Fruit fly (Drosophila melanogaster) whole organism, embryonic: Measurements from ENCODE around the gene Kaz-m1.

Source experiments
- Asciz ChIP-seq: fragments of 200-800 bp; sonication (Bioruptor generic); optimal IDR thresholded peaks from 2 replicates; lab custom pipeline; 2017; ENCODE audit warnings: missing biosample characterization, mild to moderate bottlenecking, missing genetic modification characterization, missing genetic modification reagents
- Atf6 ChIP-seq: fragments of 200-800 bp; sonication (Bioruptor generic); IDR thresholded peaks from 2 replicates; pipeline ENCODE4 v1.3.6; 2022; ENCODE audit warnings: missing biosample characterization, missing genetic modification characterization
- CG1024 ChIP-seq: fragments of 200-800 bp; sonication (Bioruptor generic); IDR thresholded peaks from 2 replicates; pipeline ENCODE4 v1.3.6; 2022; ENCODE audit warnings: missing biosample characterization, missing genetic modification characterization
- CG11247 ChIP-seq: fragments of 200-800 bp; sonication (Bioruptor generic); IDR thresholded peaks from 2 replicates; pipeline ENCODE4 v1.3.6; 2022; ENCODE audit warnings: missing biosample characterization, missing genetic modification characterization
- CG11398 ChIP-seq: fragments of 200-800 bp; sonication (Bioruptor generic); optimal IDR thresholded peaks from 2 replicates; lab custom pipeline; 2016; ENCODE audit warnings: missing biosample characterization, missing genetic modification characterization
- CG12769 ChIP-seq: fragments of 200-800 bp; sonication (Bioruptor generic); optimal IDR thresholded peaks from 2 replicates; lab custom pipeline; 2019; ENCODE audit warnings: missing biosample characterization, mild to moderate bottlenecking, missing genetic modification characterization, moderate library complexity
- CG16863 ChIP-seq: fragments of 200-800 bp; sonication (Bioruptor generic); optimal IDR thresholded peaks from 3 replicates; lab custom pipeline; 2016; ENCODE audit warnings: missing biosample characterization, missing genetic modification characterization
- CG18476 ChIP-seq: fragments of 200-800 bp; sonication (Bioruptor generic); optimal IDR thresholded peaks from 2 replicates; lab custom pipeline; 2016; ENCODE audit warnings: missing biosample characterization, mild to moderate bottlenecking, missing genetic modification characterization
- CG2120 ChIP-seq: fragments of 200-800 bp; sonication (Bioruptor generic); optimal IDR thresholded peaks from 3 replicates; lab custom pipeline; 2016; ENCODE audit warnings: missing biosample characterization, missing genetic modification characterization
- CG2875 ChIP-seq: fragments of 200-800 bp; sonication (Bioruptor generic); optimal IDR thresholded peaks from 2 replicates; lab custom pipeline; 2017; ENCODE audit warnings: missing biosample characterization, mild to moderate bottlenecking, missing genetic modification characterization, missing genetic modification reagents
- CG31224 ChIP-seq: fragments of 200-800 bp; sonication (Bioruptor generic); IDR thresholded peaks from 2 replicates; pipeline ENCODE4 v1.3.6; 2022; ENCODE audit warnings: missing biosample characterization, missing genetic modification characterization
- CG4730 ChIP-seq: fragments of 200-800 bp; sonication (Bioruptor generic); IDR thresholded peaks from 2 replicates; pipeline ENCODE4 v1.3.6; 2022; ENCODE audit warnings: missing biosample characterization, missing genetic modification characterization
- CG6175 ChIP-seq: fragments of 200-800 bp; sonication (Bioruptor generic); IDR thresholded peaks from 3 replicates; pipeline ENCODE4 v1.3.6; 2022; ENCODE audit warnings: missing biosample characterization, missing genetic modification characterization
- CG6813 ChIP-seq: fragments of 200-800 bp; sonication (Bioruptor generic); optimal IDR thresholded peaks from 2 replicates; lab custom pipeline; 2017; ENCODE audit warnings: missing biosample characterization, missing genetic modification characterization, mild to moderate bottlenecking, moderate library complexity, missing genetic modification reagents
- CG6854 ChIP-seq: fragments of 200-800 bp; sonication (Bioruptor generic); optimal IDR thresholded peaks from 3 replicates; lab custom pipeline; 2017; ENCODE audit warnings: missing biosample characterization, mild to moderate bottlenecking, missing genetic modification characterization
- CG8290 ChIP-seq, 3 experiments: fragments of 200-800 bp; sonication (Bioruptor generic); optimal IDR thresholded peaks; 2 replicates each; lab custom pipeline; 2016 to 2019; ENCODE audit warnings: missing biosample characterization in 3 of 3, missing genetic modification characterization in 3 of 3, mild to moderate bottlenecking in 2 of 3, moderate library complexity in 1 of 3
- CG8765 ChIP-seq: fragments of 200-800 bp; sonication (Bioruptor generic); IDR thresholded peaks from 2 replicates; pipeline ENCODE4 v1.3.6; 2022; ENCODE audit warnings: missing biosample characterization, missing genetic modification characterization
- Chrac-16 ChIP-seq: fragments of 200-800 bp; sonication (Bioruptor generic); optimal IDR thresholded peaks from 3 replicates; lab custom pipeline; 2016; ENCODE audit warnings: missing biosample characterization, missing genetic modification characterization
- CkIIα-i1 ChIP-seq: fragments of 200-800 bp; sonication (Bioruptor generic); IDR thresholded peaks from 2 replicates; pipeline ENCODE4 v1.3.6; 2022; ENCODE audit warnings: missing biosample characterization, missing genetic modification characterization
- Deaf1 ChIP-seq: fragments of 200-800 bp; optimal IDR thresholded peaks from 3 replicates; lab custom pipeline; 2019; ENCODE audit warnings: missing biosample characterization, mild to moderate bottlenecking, missing genetic modification characterization, moderate library complexity
- Hey ChIP-seq: fragments of 200-800 bp; sonication (Bioruptor generic); optimal IDR thresholded peaks from 3 replicates; lab custom pipeline; 2018; ENCODE audit warnings: missing biosample characterization, mild to moderate bottlenecking, missing genetic modification characterization
- Jarid2 ChIP-seq: fragments of 200-800 bp; sonication (Bioruptor generic); optimal IDR thresholded peaks from 3 replicates; lab custom pipeline; 2017; ENCODE audit warnings: mild to moderate bottlenecking, missing biosample characterization, missing genetic modification reagents, missing genetic modification characterization
- Lim3 ChIP-seq: fragments of 200-800 bp; sonication (Bioruptor generic); IDR thresholded peaks from 2 replicates; pipeline ENCODE4 v1.3.6; 2022; ENCODE audit warnings: missing biosample characterization, missing genetic modification characterization
- Nf-YA ChIP-seq: fragments of 200-800 bp; sonication (Bioruptor generic); IDR thresholded peaks from 2 replicates; pipeline ENCODE4 v1.3.6; 2022; ENCODE audit warnings: missing biosample characterization, missing genetic modification characterization
- Ravus ChIP-seq: fragments of 200-800 bp; sonication (Bioruptor generic); IDR thresholded peaks from 2 replicates; pipeline ENCODE4 v1.3.6; 2022; ENCODE audit warnings: missing biosample characterization, missing genetic modification characterization
- Rx ChIP-seq: fragments of 200-800 bp; sonication (Bioruptor generic); IDR thresholded peaks from 2 replicates; pipeline ENCODE4 v1.3.6; 2022; ENCODE audit warnings: missing biosample characterization, missing genetic modification characterization
- Spps ChIP-seq: fragments of 200-800 bp; sonication (Bioruptor generic); optimal IDR thresholded peaks from 2 replicates; lab custom pipeline; 2018; ENCODE audit warnings: missing biosample characterization, mild to moderate bottlenecking, missing genetic modification characterization
- ab ChIP-seq: fragments of 200-800 bp; sonication (Bioruptor generic); optimal IDR thresholded peaks from 2 replicates; lab custom pipeline; 2016; ENCODE audit warnings: missing biosample characterization, missing genetic modification characterization
- bbx ChIP-seq: fragments of 200-800 bp; sonication (Bioruptor generic); IDR thresholded peaks from 2 replicates; pipeline ENCODE4 v1.3.6; 2022; ENCODE audit warnings: missing biosample characterization, missing genetic modification characterization; ENCODE audit not compliant: partially characterized antibody
- bowl ChIP-seq: fragments of 200-800 bp; sonication (Bioruptor generic); IDR thresholded peaks from 2 replicates; pipeline ENCODE4 v1.3.6; 2022; ENCODE audit warnings: missing biosample characterization, missing genetic modification characterization
- caup ChIP-seq: fragments of 200-800 bp; sonication (Bioruptor generic); optimal IDR thresholded peaks from 3 replicates; lab custom pipeline; 2017; ENCODE audit warnings: missing biosample characterization, mild to moderate bottlenecking, missing genetic modification characterization, moderate library complexity; ENCODE audit not compliant: severe bottlenecking
- chinmo ChIP-seq: fragments of 200-800 bp; sonication (Bioruptor generic); IDR thresholded peaks from 4 replicates; pipeline ENCODE4 v1.3.6; 2022; ENCODE audit warnings: missing biosample characterization, missing genetic modification characterization; ENCODE audit not compliant: partially characterized antibody
- chm ChIP-seq: fragments of 200-800 bp; sonication (Bioruptor generic); IDR thresholded peaks from 2 replicates; pipeline ENCODE4 v1.3.6; 2022; ENCODE audit warnings: missing biosample characterization, missing genetic modification characterization
- chn ChIP-seq: fragments of 200-800 bp; sonication (Bioruptor generic); optimal IDR thresholded peaks from 2 replicates; lab custom pipeline; 2016; ENCODE audit warnings: missing biosample characterization, missing genetic modification characterization
- crc ChIP-seq: fragments of 200-800 bp; sonication (Bioruptor generic); optimal IDR thresholded peaks from 2 replicates; lab custom pipeline; 2016; ENCODE audit warnings: missing biosample characterization, missing genetic modification characterization
- crp ChIP-seq, 2 experiments: fragments of 200-800 bp; sonication (Bioruptor generic); optimal IDR thresholded peaks; 2 replicates in 1 of 2; 3 replicates in 1 of 2; lab custom pipeline; 2017; ENCODE audit warnings: missing biosample characterization in 2 of 2, missing genetic modification characterization in 2 of 2, mild to moderate bottlenecking in 1 of 2, moderate library complexity in 1 of 2
- emc ChIP-seq: fragments of 200-800 bp; sonication (Bioruptor generic); optimal IDR thresholded peaks from 2 replicates; lab custom pipeline; 2016; ENCODE audit warnings: missing biosample characterization, missing genetic modification characterization
- fu2 ChIP-seq: fragments of 200-800 bp; sonication (Bioruptor generic); optimal IDR thresholded peaks from 2 replicates; lab custom pipeline; 2016; ENCODE audit warnings: missing biosample characterization, missing genetic modification characterization
- gfzf ChIP-seq: fragments of 200-800 bp; sonication (Bioruptor generic); optimal IDR thresholded peaks from 2 replicates; lab custom pipeline; 2016; ENCODE audit warnings: missing biosample characterization, mild to moderate bottlenecking, missing genetic modification characterization, moderate library complexity
- grau ChIP-seq: fragments of 200-800 bp; optimal IDR thresholded peaks from 3 replicates; lab custom pipeline; 2019; ENCODE audit warnings: missing biosample characterization, mild to moderate bottlenecking, missing genetic modification characterization, moderate library complexity
- knrl ChIP-seq: fragments of 200-800 bp; sonication (Bioruptor generic); IDR thresholded peaks from 3 replicates; pipeline ENCODE4 v1.3.6; 2022; ENCODE audit warnings: missing biosample characterization, missing genetic modification characterization; ENCODE audit not compliant: partially characterized antibody
- lola ChIP-seq, 3 experiments: fragments of >200 bp in 2 of 3; fragments of 200-800 bp in 1 of 3; sonication (Bioruptor generic) in 1 of 3; optimal IDR thresholded peaks; 2 replicates each; lab custom pipeline; 2017 to 2019; ENCODE audit warnings: missing biosample characterization in 3 of 3, missing genetic modification characterization in 3 of 3, mild to moderate bottlenecking in 1 of 3, moderate library complexity in 1 of 3
- onecut ChIP-seq: fragments of 200-800 bp; sonication (Bioruptor generic); IDR thresholded peaks from 2 replicates; pipeline ENCODE4 v1.3.6; 2022; ENCODE audit warnings: missing biosample characterization, missing genetic modification characterization
- org-1 ChIP-seq: fragments of 200-800 bp; sonication (Bioruptor generic); optimal IDR thresholded peaks from 2 replicates; lab custom pipeline; 2017; ENCODE audit warnings: missing biosample characterization, missing genetic modification characterization
- pzg ChIP-seq: fragments of 200-800 bp; sonication (Bioruptor generic); optimal IDR thresholded peaks from 3 replicates; lab custom pipeline; 2018; ENCODE audit warnings: missing biosample characterization, mild to moderate bottlenecking, missing genetic modification characterization, moderate library complexity
- run ChIP-seq: fragments of 200-800 bp; sonication (Bioruptor generic); optimal IDR thresholded peaks from 3 replicates; lab custom pipeline; 2018; ENCODE audit warnings: missing biosample characterization, mild to moderate bottlenecking, missing genetic modification characterization
- schlank ChIP-seq: fragments of 200-800 bp; sonication (Bioruptor generic); optimal IDR thresholded peaks from 2 replicates; lab custom pipeline; 2018; ENCODE audit warnings: missing biosample characterization, mild to moderate bottlenecking, missing genetic modification characterization
- tll ChIP-seq, 2 experiments: fragments of 200-800 bp in 1 of 2; fragments of >200 bp in 1 of 2; sonication (Bioruptor generic) in 1 of 2; optimal IDR thresholded peaks; 2 replicates each; lab custom pipeline; 2017 to 2019; ENCODE audit warnings: missing biosample characterization in 2 of 2, missing genetic modification characterization in 2 of 2, mild to moderate bottlenecking in 1 of 2, moderate library complexity in 1 of 2
- trh ChIP-seq: fragments of 200-800 bp; sonication (Bioruptor generic); optimal IDR thresholded peaks from 2 replicates; lab custom pipeline; 2016; ENCODE audit warnings: missing biosample characterization, missing genetic modification characterization
- zfh1 ChIP-seq: fragments of 200-800 bp; sonication (Bioruptor generic); IDR thresholded peaks from 3 replicates; pipeline ENCODE4 v1.3.6; 2022; ENCODE audit warnings: missing biosample characterization, missing genetic modification characterization

Gene Kaz-m1

DNA sequence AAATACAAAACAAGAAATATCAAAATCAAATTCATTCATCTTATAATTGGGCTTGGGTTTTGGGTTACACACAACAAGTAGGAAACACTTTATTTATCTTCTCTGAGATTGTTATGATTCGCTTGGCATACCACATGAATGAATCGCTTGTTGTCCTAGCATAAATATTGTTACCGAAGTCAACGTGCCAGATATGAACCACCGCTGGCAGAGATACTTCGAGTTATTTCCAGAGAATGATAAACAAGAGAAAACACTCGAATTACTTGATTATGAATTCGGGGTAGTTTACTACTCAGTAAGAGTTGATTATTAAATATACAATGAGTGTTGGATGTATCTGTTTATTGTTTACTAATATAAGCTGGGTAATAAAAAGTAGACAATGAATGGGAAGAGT, 3.0 kb upstream of the Kaz-m1 start (continued):
- TF ChIP-seq zfh1 (no peak), CG18476 (GFP tag; lab: Kevin White, UChicago) (no peak), run (no peak), trh (GFP tag; lab: Kevin White, UChicago) (no peak), grau (tag; lab: Kevin White, UChicago) (peak; percentile 5), CkIIα-i1 (GFP tag; lab: Robert Waterston, UW) (no peak), CG8765 (GFP tag; lab: Robert Waterston, UW) (no peak), crp (GFP tag; optimal IDR thresholded peaks at IDR 0.05; lab: Kevin White, UChicago) (no peak), Hey (tag; lab: Kevin White, UChicago) (peak; percentile 31), chinmo (GFP tag; lab: Robert Waterston, UW) (no peak), caup (peak; percentile 39), org-1 (GFP tag; lab: Kevin White, UChicago) (no peak), Asciz (GFP tag; lab: Kevin White, UChicago) (peak; percentile 44), bbx (GFP tag; lab: Robert Waterston, UW) (no peak), Ravus (no peak), chn (GFP tag; lab: Kevin White, UChicago) (no peak), bowl (GFP tag; lab: Robert Waterston, UW) (no peak), CG8290 (GFP tag; optimal IDR thresholded peaks at IDR 0.05; lab: Kevin White, UChicago) (peak; percentile 41), CG8290 (tag; optimal IDR thresholded peaks at IDR 0.05; lab: Kevin White, UChicago) (peak; percentile 44 to 58), gfzf (no peak), tll (GFP tag; optimal IDR thresholded peaks at IDR 0.05; lab: Kevin White, UChicago) (no peak), Nf-YA (GFP tag; lab: Robert Waterston, UW) (no peak), schlank (tag; lab: Kevin White, UChicago) (no peak), CG16863 (GFP tag; lab: Kevin White, UChicago) (no peak), crc (GFP tag; lab: Kevin White, UChicago) (no peak), CG11398 (GFP tag; lab: Kevin White, UChicago) (peak; percentile 44), CG6175 (GFP tag; lab: Robert Waterston, UW) (no peak), CG6813 (peak; percentile 66), Jarid2 (GFP tag; lab: Kevin White, UChicago) (peak; percentile 1), ab (GFP tag; lab: Kevin White, UChicago) (no peak), CG4730 (no peak), chm (peak; percentile 63; the same call in 1 of the 2 replicates), pzg (GFP tag; lab: Kevin White, UChicago) (no peak), Deaf1 (peak; percentile 3), CG11247 (GFP tag; lab: Robert Waterston, UW) (no peak), emc (GFP tag; lab: Kevin White, UChicago) (no peak), Rx (no peak), CG2875 (GFP tag; lab: Kevin White, UChicago) (peak; percentile 32), knrl (no peak), Chrac-16 (GFP tag; lab: Kevin White, UChicago) (no peak), CG1024 (GFP tag; lab: Robert Waterston, UW) (no peak), lola (GFP tag; optimal IDR thresholded peaks at IDR 0.05; lab: Kevin White, UChicago) (peak in 1 of 3 experiments; percentile 30), Spps (tag; lab: Kevin White, UChicago) (peak; percentile 42), fu2 (no peak), onecut (no peak), CG12769 (tag; lab: Kevin White, UChicago) (peak; percentile 11), CG2120 (no peak), CG31224 (no peak), Atf6 (GFP tag; lab: Robert Waterston, UW) (no peak), Lim3 (no peak), CG6854 (GFP tag; lab: Kevin White, UChicago) (no peak)
